Worm (Caenorhabditis elegans) whole organism, mixed stage, embryonic: Measurements from ENCODE around the gene nstp-8.

Source experiments
- blmp-1 ChIP-seq: fragments of 150-350 bp; optimal IDR thresholded peaks from 2 replicates; lab custom pipeline; 2014; ENCODE audit warnings: missing biosample characterization, missing genetic modification characterization
- ces-1 ChIP-seq: fragments of 150-350 bp; optimal IDR thresholded peaks from 2 replicates; lab custom pipeline; 2014; ENCODE audit warnings: missing biosample characterization, missing genetic modification reagents, missing genetic modification characterization
- drap-1 ChIP-seq: fragments of 200-800 bp; sonication (Bioruptor generic); optimal IDR thresholded peaks from 3 replicates; lab custom pipeline; 2018; ENCODE audit warnings: mild to moderate bottlenecking, missing genetic modification characterization, missing compliant biosample characterization
- hlh-1 ChIP-seq: fragments of 150-350 bp; optimal IDR thresholded peaks from 2 replicates; lab custom pipeline; 2014; ENCODE audit warnings: missing biosample characterization, missing genetic modification reagents, missing genetic modification characterization
- lin-13 ChIP-seq: fragments of 150-350 bp; optimal IDR thresholded peaks from 2 replicates; lab custom pipeline; 2014; ENCODE audit warnings: missing biosample characterization, missing genetic modification characterization
- lin-32 ChIP-seq: fragments of 200-800 bp; sonication (Bioruptor generic); optimal IDR thresholded peaks from 2 replicates; lab custom pipeline; 2018; ENCODE audit warnings: mild to moderate bottlenecking, missing genetic modification characterization, missing compliant biosample characterization
- mls-2 ChIP-seq: sonication (generic microtip); optimal IDR thresholded peaks from 2 replicates; lab custom pipeline; 2016; ENCODE audit warnings: mild to moderate bottlenecking, missing genetic modification characterization, moderate library complexity, missing compliant biosample characterization
- nhr-237 ChIP-seq: fragments of 150-350 bp; optimal IDR thresholded peaks from 2 replicates; lab custom pipeline; 2014; ENCODE audit warnings: missing biosample characterization, missing genetic modification characterization
- nhr-76 ChIP-seq: sonication (generic microtip); optimal IDR thresholded peaks from 2 replicates; lab custom pipeline; 2017; ENCODE audit warnings: missing biosample characterization, missing genetic modification characterization
- sem-2 ChIP-seq: fragments of 200-800 bp; sonication (Bioruptor generic); optimal IDR thresholded peaks from 2 replicates; lab custom pipeline; 2018; ENCODE audit warnings: mild to moderate bottlenecking, missing genetic modification characterization, missing compliant biosample characterization
- snpc-4 ChIP-seq: fragments of 150-350 bp; optimal IDR thresholded peaks from 2 replicates; lab custom pipeline; 2014; ENCODE audit warnings: missing biosample characterization, missing genetic modification characterization
- sptf-1 ChIP-seq: sonication (generic microtip); optimal IDR thresholded peaks from 2 replicates; lab custom pipeline; 2017; ENCODE audit warnings: mild to moderate bottlenecking, missing genetic modification characterization, moderate library complexity, missing compliant biosample characterization
- unc-120 ChIP-seq: sonication (generic microtip); optimal IDR thresholded peaks from 2 replicates; lab custom pipeline; 2017; ENCODE audit warnings: missing genetic modification characterization, missing compliant biosample characterization; ENCODE audit not compliant: poor library complexity, severe bottlenecking
- unc-62 ChIP-seq: fragments of 150-350 bp; optimal IDR thresholded peaks from 2 replicates; lab custom pipeline; 2014; ENCODE audit warnings: missing biosample characterization, missing genetic modification reagents, missing genetic modification characterization

DNA sequence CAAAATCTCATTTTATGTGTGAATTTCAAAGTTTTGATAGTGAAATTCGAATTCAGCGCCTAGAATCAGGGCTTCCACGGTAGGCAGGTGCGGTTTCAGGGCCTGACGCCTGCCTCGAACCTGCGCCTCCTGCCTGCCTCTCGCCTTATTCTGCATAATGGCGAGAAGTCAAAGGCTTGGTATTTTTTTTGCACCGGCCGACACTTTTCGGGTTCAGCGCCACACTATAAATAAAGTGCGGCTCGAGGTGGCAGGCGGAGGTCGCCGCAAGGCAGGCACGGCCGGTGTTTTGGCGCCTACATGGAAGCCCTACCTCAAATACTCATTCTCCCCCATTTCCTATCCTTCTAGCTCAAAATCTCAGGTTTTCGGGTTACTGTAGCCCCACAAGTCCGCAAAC lies 15.1 kb upstream of the nstp-8 start:
- TF ChIP-seq hlh-1 (tag; lab: Kevin White, UChicago) (no peak), unc-62 (GFP tag; lab: Kevin White, UChicago) (no peak), blmp-1 (tag; lab: Kevin White, UChicago) (no peak), lin-13 (tag; lab: Kevin White, UChicago) (no peak), nhr-76 (tag; lab: Kevin White, UChicago) (no peak), snpc-4 (tag; lab: Kevin White, UChicago) (no peak), unc-120 (no peak), sptf-1 (tag; lab: Kevin White, UChicago) (no peak), nhr-237 (no peak), mls-2 (no peak), lin-32 (GFP tag; lab: Kevin White, UChicago) (no peak), ces-1 (no peak), sem-2 (GFP tag; lab: Kevin White, UChicago) (no peak), drap-1 (GFP tag; lab: Kevin White, UChicago) (no peak)
